Fruit fly (Drosophila melanogaster): Measurements from ENCODE around the gene Nhe3.

Gene Nhe3

DNA sequence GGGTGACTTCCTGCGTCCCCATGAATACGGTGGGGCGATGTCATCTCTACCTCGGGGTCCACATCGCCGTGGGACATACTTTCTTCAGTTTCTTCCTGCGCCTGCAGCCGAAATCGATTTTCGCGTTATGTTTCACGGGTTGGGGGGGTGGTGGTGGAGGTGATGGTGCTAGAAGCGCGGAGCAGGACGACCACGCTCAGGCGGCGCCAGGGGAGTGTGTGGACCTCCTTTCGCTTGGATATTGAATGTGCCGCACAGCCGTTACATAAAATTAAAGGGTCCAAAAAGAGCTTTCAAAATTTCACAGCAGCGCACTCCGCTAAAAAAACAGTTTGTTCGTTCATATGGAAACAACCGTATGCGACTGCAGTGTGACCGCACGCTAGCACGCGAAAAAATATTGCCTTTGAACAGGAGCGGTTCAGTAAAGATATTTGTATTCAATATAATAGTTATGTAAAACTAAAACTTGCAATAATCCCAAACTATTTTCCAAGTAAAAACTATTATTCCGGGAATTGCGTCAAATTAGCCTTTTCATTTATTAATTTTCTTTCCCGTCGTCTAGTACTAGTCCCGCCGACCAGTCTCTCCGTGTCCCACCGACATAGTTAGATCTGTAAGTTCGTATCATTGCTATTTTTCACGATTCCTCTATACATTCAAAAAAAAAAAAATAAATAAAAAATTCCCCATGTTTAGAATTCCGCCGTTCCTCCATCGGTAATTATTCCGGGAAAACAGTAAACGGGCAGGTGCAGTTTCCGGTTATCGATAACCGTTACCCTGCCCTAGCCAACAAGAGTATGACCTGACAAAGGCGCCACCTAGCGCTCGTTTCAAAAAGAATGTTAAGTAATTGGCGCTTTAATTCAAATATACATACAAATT, at the start of gene Nhe3 (continued):
- TF ChIP-seq pb (GFP tag; optimal IDR thresholded peaks at IDR 0.05), result peak; percentile 63
- TF ChIP-seq sens-2 (GFP tag; IDR thresholded peaks at IDR 0.05), result peak; percentile 60; the same call in 1 of the 2 replicates
- peak; percentile 75 for TF ChIP-seq CG9609 (GFP tag; optimal IDR thresholded peaks at IDR 0.05)
- TF ChIP-seq CG8359 (GFP tag; optimal IDR thresholded peaks at IDR 0.05; ENCODE audit: borderline replicate concordance), result peak; percentile 24
- TF ChIP-seq tx (GFP tag; optimal IDR thresholded peaks at IDR 0.05), result peak; percentile 85
- TF ChIP-seq CG32532 (GFP tag; IDR thresholded peaks at IDR 0.05), result peak; percentile 83
- peak; percentile 64 for TF ChIP-seq Sry-δ (GFP tag; optimal IDR thresholded peaks at IDR 0.05)
- TF ChIP-seq crc (GFP tag; optimal IDR thresholded peaks at IDR 0.05), result peak; percentile 53
- peak; percentile 85 for TF ChIP-seq Dad (GFP tag; optimal IDR thresholded peaks at IDR 0.05)
- peak; percentile 72 for TF ChIP-seq CG10267 (tag; optimal IDR thresholded peaks at IDR 0.05)
- TF ChIP-seq cg (GFP tag; optimal IDR thresholded peaks at IDR 0.05), result no peak
- TF ChIP-seq CG9437 (GFP tag; optimal IDR thresholded peaks at IDR 0.05), result peak; percentile 54
- TF ChIP-seq bigmax (GFP tag; optimal IDR thresholded peaks at IDR 0.05), result no peak
- peak; percentile 84 for TF ChIP-seq CoRest (tag; optimal IDR thresholded peaks at IDR 0.05)
- TF ChIP-seq Doc2 (GFP tag; IDR thresholded peaks at IDR 0.05), result no peak
- 0 out of 2 replicates have a peak, but pooled peaks have one; percentile 38 for TF ChIP-seq ato (GFP tag; IDR thresholded peaks at IDR 0.05; ENCODE audit: partially characterized antibody)
- peak; percentile 77 for TF ChIP-seq CG9215 (GFP tag; IDR thresholded peaks at IDR 0.05)
- TF ChIP-seq CG8765 (GFP tag; IDR thresholded peaks at IDR 0.05), result no peak
- TF ChIP-seq Nf-YA (GFP tag; IDR thresholded peaks at IDR 0.05), result no peak
- peak; percentile 68 for TF ChIP-seq HLH4C (GFP tag; IDR thresholded peaks at IDR 0.05; ENCODE audit: partially characterized antibody)
- peak; percentile 61; the same call in 1 of the 3 replicates for TF ChIP-seq knrl (GFP tag; IDR thresholded peaks at IDR 0.05; ENCODE audit: partially characterized antibody)
- peak; percentile 53 for TF ChIP-seq CG1529 (GFP tag; optimal IDR thresholded peaks at IDR 0.05)
- TF ChIP-seq Mrtf (GFP tag; IDR thresholded peaks at IDR 0.05), result peak; percentile 65; the same call in 2 of the 3 replicates
- peak; percentile 82 for TF ChIP-seq CG2712 (tag; optimal IDR thresholded peaks at IDR 0.05)
- no peak for TF ChIP-seq ftz-f1 (GFP tag; optimal IDR thresholded peaks at IDR 0.05)
- TF ChIP-seq grn (GFP tag; optimal IDR thresholded peaks at IDR 0.05), result no peak
- TF ChIP-seq CG14965 (GFP tag; optimal IDR thresholded peaks at IDR 0.05; ENCODE audit: borderline replicate concordance), result peak; percentile 36
- TF ChIP-seq NK7.1 (GFP tag; optimal IDR thresholded peaks at IDR 0.05), result peak; percentile 71
- peak; percentile 36; the same call in 1 of the 2 replicates for TF ChIP-seq seq (GFP tag; IDR thresholded peaks at IDR 0.05)
- TF ChIP-seq Eip74EF (GFP tag; optimal IDR thresholded peaks at IDR 0.05), result peak in 1 of 2 experiments; percentile 49
- TF ChIP-seq CG11504 (tag; optimal IDR thresholded peaks at IDR 0.05), result no peak
- TF ChIP-seq CG14860 (GFP tag; IDR thresholded peaks at IDR 0.05; ENCODE audit: partially characterized antibody), result peak; percentile 52; the same call in 2 of the 3 replicates
- TF ChIP-seq dm (GFP tag; optimal IDR thresholded peaks at IDR 0.05), result peak; percentile 39
- peak; percentile 85 to 96 for TF ChIP-seq Pdp1 (GFP tag; optimal IDR thresholded peaks at IDR 0.05)
- peak; percentile 75 for TF ChIP-seq CG17829 (tag; optimal IDR thresholded peaks at IDR 0.05)
- TF ChIP-seq HHEX (GFP tag; optimal IDR thresholded peaks at IDR 0.05), result peak; percentile 61
- TF ChIP-seq dati (GFP tag; IDR thresholded peaks at IDR 0.05), result peak; percentile 36; the same call in 1 of the 2 replicates
- TF ChIP-seq CG1233 (GFP tag; optimal IDR thresholded peaks at IDR 0.05), result peak; percentile 73
- peak; percentile 69 for TF ChIP-seq Hmx (GFP tag; optimal IDR thresholded peaks at IDR 0.05)
- peak; percentile 70 for TF ChIP-seq Atf3 (GFP tag; optimal IDR thresholded peaks at IDR 0.05)
- peak; percentile 57 for TF ChIP-seq pnt (GFP tag; optimal IDR thresholded peaks at IDR 0.05)
- peak; percentile 76 for TF ChIP-seq esg (GFP tag; conservative IDR thresholded peaks at IDR 0.05)
- peak; percentile 32 to 82 for TF ChIP-seq Hr51 (GFP tag; optimal IDR thresholded peaks at IDR 0.05)
- peak; percentile 74 for TF ChIP-seq Abd-B (GFP tag; optimal IDR thresholded peaks at IDR 0.05)
- peak; percentile 81 for TF ChIP-seq vfl (GFP tag; optimal IDR thresholded peaks at IDR 0.05)
- peak; percentile 46 for TF ChIP-seq CG7928 (GFP tag; optimal IDR thresholded peaks at IDR 0.05)
- TF ChIP-seq BEAF-32 (GFP tag; optimal IDR thresholded peaks at IDR 0.05), result peak; percentile 56
